Fruit fly (Drosophila melanogaster) whole organism, embryonic: Measurements from ENCODE around the gene Chchd2.
A peak's percentile ranks its signal among the peaks of the same experiment; 100 is the strongest.

Experiments used
- BEAF-32 ChIP-seq: fragments of 200-800 bp; sonication (Bioruptor generic); optimal IDR thresholded peaks from 3 replicates; lab custom pipeline; 2017; ENCODE audit warnings: missing biosample characterization, missing genetic modification characterization, mild to moderate bottlenecking, moderate library complexity, missing genetic modification reagents
- CG10462 ChIP-seq: fragments of 200-800 bp; sonication (Bioruptor generic); optimal IDR thresholded peaks from 2 replicates; lab custom pipeline; 2016; ENCODE audit warnings: missing biosample characterization, missing genetic modification characterization
- CG10543 ChIP-seq: fragments of 200-800 bp; sonication (Bioruptor generic); optimal IDR thresholded peaks from 3 replicates; lab custom pipeline; 2017; ENCODE audit warnings: missing biosample characterization, mild to moderate bottlenecking, missing genetic modification characterization, moderate library complexity
- CG15696 ChIP-seq: fragments of 200-800 bp; sonication (Bioruptor generic); optimal IDR thresholded peaks from 2 replicates; lab custom pipeline; 2019; ENCODE audit warnings: missing biosample characterization, mild to moderate bottlenecking, missing genetic modification characterization, moderate library complexity
- CG17568 ChIP-seq: fragments of 200-800 bp; sonication (Bioruptor generic); optimal IDR thresholded peaks from 2 replicates; lab custom pipeline; 2018; ENCODE audit warnings: missing biosample characterization, mild to moderate bottlenecking, missing genetic modification characterization, moderate library complexity
- CG1792 ChIP-seq: fragments of 200-800 bp; sonication (Bioruptor generic); optimal IDR thresholded peaks from 2 replicates; lab custom pipeline; 2016; ENCODE audit warnings: missing biosample characterization, missing genetic modification characterization
- CG18599 ChIP-seq: fragments of 200-800 bp; sonication (Bioruptor generic); optimal IDR thresholded peaks from 3 replicates; lab custom pipeline; 2017; ENCODE audit warnings: missing biosample characterization, missing genetic modification characterization, mild to moderate bottlenecking, moderate library complexity, missing genetic modification reagents
- CG2199 ChIP-seq: fragments of 200-800 bp; sonication (Bioruptor generic); IDR thresholded peaks from 3 replicates; pipeline ENCODE4 v1.3.6; 2022; ENCODE audit warnings: missing biosample characterization, missing genetic modification characterization
- CG2202 ChIP-seq: fragments of 200-800 bp; sonication (Bioruptor generic); optimal IDR thresholded peaks from 2 replicates; lab custom pipeline; 2018; ENCODE audit warnings: missing biosample characterization, mild to moderate bottlenecking, missing genetic modification characterization
- CG4360 ChIP-seq: fragments of 200-800 bp; sonication (Bioruptor generic); IDR thresholded peaks from 2 replicates; pipeline ENCODE4 v1.3.6; 2022; ENCODE audit warnings: missing biosample characterization, missing genetic modification characterization
- CG4617 ChIP-seq: fragments of 200-800 bp; sonication (Bioruptor generic); optimal IDR thresholded peaks from 3 replicates; lab custom pipeline; 2016; ENCODE audit warnings: missing biosample characterization, missing genetic modification characterization, borderline replicate concordance
- CG4730 ChIP-seq: fragments of 200-800 bp; sonication (Bioruptor generic); IDR thresholded peaks from 2 replicates; pipeline ENCODE4 v1.3.6; 2022; ENCODE audit warnings: missing biosample characterization, missing genetic modification characterization
- CG5180 ChIP-seq: fragments of 200-800 bp; sonication (Bioruptor generic); optimal IDR thresholded peaks from 3 replicates; lab custom pipeline; 2017; ENCODE audit warnings: missing biosample characterization, missing genetic modification characterization, mild to moderate bottlenecking, moderate library complexity, missing genetic modification reagents
- CG6791 ChIP-seq: fragments of 200-800 bp; sonication (Bioruptor generic); IDR thresholded peaks from 3 replicates; pipeline ENCODE4 v1.3.6; 2022; ENCODE audit warnings: missing biosample characterization, missing genetic modification characterization; ENCODE audit not compliant: partially characterized antibody
- CG7987 ChIP-seq: fragments of 200-800 bp; sonication (Bioruptor generic); optimal IDR thresholded peaks from 2 replicates; lab custom pipeline; 2018; ENCODE audit warnings: missing biosample characterization, mild to moderate bottlenecking, missing genetic modification characterization, moderate library complexity
- CG9932 ChIP-seq: fragments of 200-800 bp; sonication (Bioruptor generic); IDR thresholded peaks from 2 replicates; pipeline ENCODE4 v1.3.6; 2022; ENCODE audit warnings: missing biosample characterization, missing genetic modification characterization
- Doc2 ChIP-seq: fragments of 200-800 bp; sonication (Bioruptor generic); IDR thresholded peaks from 2 replicates; pipeline ENCODE4 v1.3.6; 2022; ENCODE audit warnings: missing biosample characterization, missing genetic modification characterization
- Eip74EF ChIP-seq, 2 experiments: fragments of 200-800 bp in 1 of 2; fragments of >200 bp in 1 of 2; sonication (Bioruptor generic) in 1 of 2; optimal IDR thresholded peaks; 2 replicates each; lab custom pipeline; 2017 to 2019; ENCODE audit warnings: missing biosample characterization in 2 of 2, missing genetic modification characterization in 2 of 2, mild to moderate bottlenecking in 1 of 2, moderate library complexity in 1 of 2
- HLH4C ChIP-seq: fragments of 200-800 bp; sonication (Bioruptor generic); IDR thresholded peaks from 3 replicates; pipeline ENCODE4 v1.3.6; 2022; ENCODE audit warnings: missing biosample characterization, missing genetic modification characterization; ENCODE audit not compliant: partially characterized antibody
- HLH54F ChIP-seq: fragments of 200-800 bp; sonication (Bioruptor generic); optimal IDR thresholded peaks from 3 replicates; lab custom pipeline; 2016; ENCODE audit warnings: missing biosample characterization, missing genetic modification characterization
- Hmr ChIP-seq: fragments of 200-800 bp; sonication (Bioruptor generic); optimal IDR thresholded peaks from 3 replicates; lab custom pipeline; 2017; ENCODE audit warnings: mild to moderate bottlenecking, missing biosample characterization, missing genetic modification reagents, missing genetic modification characterization
- Hmx ChIP-seq: fragments of 200-800 bp; sonication (Bioruptor generic); optimal IDR thresholded peaks from 2 replicates; lab custom pipeline; 2016; ENCODE audit warnings: missing biosample characterization, missing genetic modification characterization
- Hr3 ChIP-seq: fragments of 200-800 bp; sonication (Bioruptor generic); optimal IDR thresholded peaks from 3 replicates; lab custom pipeline; 2016; ENCODE audit warnings: missing biosample characterization, missing genetic modification characterization
- Lpt ChIP-seq: fragments of >200 bp; optimal IDR thresholded peaks from 2 replicates; lab custom pipeline; 2018; ENCODE audit warnings: missing biosample characterization, missing genetic modification characterization
- MBD-R2 ChIP-seq: fragments of 200-800 bp; sonication (Bioruptor generic); IDR thresholded peaks from 2 replicates; pipeline ENCODE4 v1.3.6; 2022; ENCODE audit warnings: missing biosample characterization, missing genetic modification characterization
- Optix ChIP-seq: fragments of 200-800 bp; sonication (Bioruptor generic); IDR thresholded peaks from 3 replicates; pipeline ENCODE4 v1.3.6; 2022; ENCODE audit warnings: missing biosample characterization, missing genetic modification characterization
- Scr ChIP-seq: fragments of 200-800 bp; sonication (Bioruptor generic); IDR thresholded peaks from 2 replicates; pipeline ENCODE4 v1.3.6; 2022; ENCODE audit warnings: missing biosample characterization, missing genetic modification characterization; ENCODE audit not compliant: partially characterized antibody
- Ssrp ChIP-seq: fragments of 200-800 bp; sonication (Bioruptor generic); optimal IDR thresholded peaks from 2 replicates; lab custom pipeline; 2018; ENCODE audit warnings: missing biosample characterization, mild to moderate bottlenecking, missing genetic modification characterization, moderate library complexity
- Trl ChIP-seq, 3 experiments: fragments of >200 bp in 2 of 3; fragments of 200-800 bp in 1 of 3; sonication (Bioruptor generic) in 1 of 3; optimal IDR thresholded peaks; 2 replicates in 1 of 3; 3 replicates in 2 of 3; lab custom pipeline; 2016 to 2017; ENCODE audit warnings: missing biosample characterization in 1 of 3, missing genetic modification characterization in 1 of 3
- YL-1 ChIP-seq: fragments of 200-800 bp; sonication (Bioruptor generic); optimal IDR thresholded peaks from 3 replicates; lab custom pipeline; 2017; ENCODE audit warnings: missing biosample characterization, mild to moderate bottlenecking, missing genetic modification characterization
- btn ChIP-seq: fragments of 200-800 bp; sonication (Bioruptor generic); optimal IDR thresholded peaks from 2 replicates; lab custom pipeline; 2016; ENCODE audit warnings: missing biosample characterization, missing genetic modification characterization
- corto ChIP-seq: fragments of 200-800 bp; sonication (Bioruptor generic); optimal IDR thresholded peaks from 2 replicates; lab custom pipeline; 2016; ENCODE audit warnings: missing biosample characterization, mild to moderate bottlenecking, missing genetic modification characterization, moderate library complexity
- danr ChIP-seq: fragments of 200-800 bp; sonication (Bioruptor generic); IDR thresholded peaks from 2 replicates; pipeline ENCODE4 v1.3.6; 2022; ENCODE audit warnings: missing biosample characterization, missing genetic modification characterization
- disco-r ChIP-seq: fragments of 200-800 bp; sonication (Bioruptor generic); optimal IDR thresholded peaks from 2 replicates; lab custom pipeline; 2016; ENCODE audit warnings: missing biosample characterization, missing genetic modification characterization
- gem ChIP-seq: fragments of 200-800 bp; sonication (Bioruptor generic); optimal IDR thresholded peaks from 2 replicates; lab custom pipeline; 2019; ENCODE audit warnings: missing biosample characterization, mild to moderate bottlenecking, missing genetic modification characterization, moderate library complexity
- grau ChIP-seq: fragments of 200-800 bp; optimal IDR thresholded peaks from 3 replicates; lab custom pipeline; 2019; ENCODE audit warnings: missing biosample characterization, mild to moderate bottlenecking, missing genetic modification characterization, moderate library complexity
- hb ChIP-seq: fragments of 200-800 bp; sonication (Bioruptor generic); IDR thresholded peaks from 3 replicates; pipeline ENCODE4 v1.3.6; 2022; ENCODE audit warnings: missing biosample characterization, missing genetic modification characterization; ENCODE audit not compliant: partially characterized antibody
- jing ChIP-seq: fragments of 200-800 bp; sonication (Bioruptor generic); optimal IDR thresholded peaks from 2 replicates; lab custom pipeline; 2018; ENCODE audit warnings: missing biosample characterization, mild to moderate bottlenecking, missing genetic modification characterization
- kni ChIP-seq: fragments of 200-800 bp; sonication (Bioruptor generic); optimal IDR thresholded peaks from 3 replicates; lab custom pipeline; 2017; ENCODE audit warnings: mild to moderate bottlenecking, missing biosample characterization, missing genetic modification reagents, missing genetic modification characterization
- lmd ChIP-seq: fragments of 200-800 bp; sonication (Bioruptor generic); IDR thresholded peaks from 2 replicates; pipeline ENCODE4 v1.3.6; 2022; ENCODE audit warnings: missing biosample characterization, missing genetic modification characterization
- pan ChIP-seq, 4 experiments: fragments of >200 bp in 3 of 4; fragments of 200-800 bp in 1 of 4; sonication (Bioruptor generic) in 1 of 4; optimal IDR thresholded peaks in 3 of 4; IDR thresholded peaks in 1 of 4; 2 replicates each; pipeline versions ENCODE4 v1.3.6 to Lab custom; 2017 to 2022; ENCODE audit warnings: missing biosample characterization in 2 of 4, missing genetic modification characterization in 2 of 4, mixed read lengths in 1 of 4
- pfk ChIP-seq: fragments of 200-800 bp; sonication (Bioruptor generic); optimal IDR thresholded peaks from 2 replicates; lab custom pipeline; 2018; ENCODE audit warnings: missing biosample characterization, mild to moderate bottlenecking, missing genetic modification characterization, moderate library complexity
- sc ChIP-seq, 3 experiments: fragments of >200 bp in 2 of 3; fragments of 200-800 bp in 1 of 3; sonication (Bioruptor generic) in 1 of 3; optimal IDR thresholded peaks; 2 replicates in 2 of 3; 3 replicates in 1 of 3; lab custom pipeline; 2017; ENCODE audit warnings: mild to moderate bottlenecking in 1 of 3, missing biosample characterization in 1 of 3, missing genetic modification characterization in 1 of 3, missing genetic modification reagents in 1 of 3
- stc ChIP-seq: fragments of 200-800 bp; sonication (Bioruptor generic); IDR thresholded peaks from 2 replicates; pipeline ENCODE4 v1.3.6; 2022; ENCODE audit warnings: missing biosample characterization, missing genetic modification characterization
- stwl ChIP-seq: fragments of 200-800 bp; sonication (Bioruptor generic); optimal IDR thresholded peaks from 3 replicates; lab custom pipeline; 2018; ENCODE audit warnings: missing biosample characterization, mild to moderate bottlenecking, missing genetic modification characterization, moderate library complexity
- sug ChIP-seq: fragments of 200-800 bp; optimal IDR thresholded peaks from 2 replicates; lab custom pipeline; 2019; ENCODE audit warnings: missing biosample characterization, mild to moderate bottlenecking, missing genetic modification characterization, moderate library complexity
- tx ChIP-seq: fragments of 200-800 bp; sonication (Bioruptor generic); optimal IDR thresholded peaks from 2 replicates; lab custom pipeline; 2016; ENCODE audit warnings: missing biosample characterization, missing genetic modification characterization

The Chchd2 gene

DNA sequence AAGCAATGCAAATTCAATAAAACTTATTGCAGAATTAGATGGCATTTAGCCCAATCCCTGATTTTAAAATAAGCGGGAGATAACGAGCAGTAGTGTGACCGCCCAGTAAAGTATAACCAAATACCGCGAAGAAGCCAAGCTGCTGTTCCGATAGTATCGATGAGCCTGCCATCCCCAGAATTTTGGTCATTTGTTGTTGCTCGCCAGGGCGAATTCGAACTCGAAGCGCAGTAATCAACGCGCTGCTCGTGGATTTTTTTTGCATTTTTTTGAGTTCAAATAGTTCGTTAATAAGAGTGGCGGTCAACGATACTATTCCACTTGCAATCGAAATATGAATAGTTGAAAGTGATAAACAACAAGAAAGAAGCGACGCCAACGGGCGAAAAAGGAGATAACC, 11.0 kb downstream of the Chchd2 start, which contains the start of gene baz (continued):
- TF ChIP-seq corto (GFP tag; lab: Kevin White, UChicago), result no peak
- no peak for TF ChIP-seq CG4617 (GFP tag; lab: Kevin White, UChicago)
- TF ChIP-seq stc (GFP tag; lab: Robert Waterston, UW), result no peak
- TF ChIP-seq jing (GFP tag; lab: Kevin White, UChicago), result no peak
- TF ChIP-seq CG7987 (GFP tag; lab: Kevin White, UChicago), result peak; percentile 19
- no peak for TF ChIP-seq Hmr (GFP tag; lab: Kevin White, UChicago)
- no peak for TF ChIP-seq Lpt (GFP tag; lab: Kevin White, UChicago)
- peak; percentile 77 for TF ChIP-seq HLH4C (GFP tag; lab: Robert Waterston, UW)
- TF ChIP-seq Eip74EF (GFP tag; optimal IDR thresholded peaks at IDR 0.05; lab: Kevin White, UChicago), result no peak
- TF ChIP-seq BEAF-32 (GFP tag; lab: Kevin White, UChicago), result peak; percentile 90
- TF ChIP-seq CG2199, result no peak
- no peak for TF ChIP-seq CG5180 (GFP tag; lab: Kevin White, UChicago)
- peak; percentile 85 for TF ChIP-seq Scr (GFP tag; lab: Robert Waterston, UW)
- TF ChIP-seq stwl (tag; lab: Kevin White, UChicago), result peak; percentile 31
- no peak for TF ChIP-seq CG1792 (GFP tag; lab: Kevin White, UChicago)
- TF ChIP-seq pfk, result no peak
- no peak for TF ChIP-seq CG17568 (GFP tag; lab: Kevin White, UChicago)
- TF ChIP-seq Doc2 (GFP tag; lab: Robert Waterston, UW), result no peak
- no peak for TF ChIP-seq grau (tag; lab: Kevin White, UChicago)
- TF ChIP-seq tx (GFP tag; lab: Kevin White, UChicago), result no peak
- TF ChIP-seq CG9932, result peak; percentile 35; the same call in 1 of the 2 replicates
- TF ChIP-seq gem (tag; lab: Kevin White, UChicago), result no peak
- no peak for TF ChIP-seq sug (tag; lab: Kevin White, UChicago)
- TF ChIP-seq danr, result no peak
- TF ChIP-seq CG2202 (tag; lab: Kevin White, UChicago), result no peak
- no peak for TF ChIP-seq Hr3 (GFP tag; lab: Kevin White, UChicago)
- TF ChIP-seq CG6791 (GFP tag; lab: Robert Waterston, UW), result peak; percentile 93
- TF ChIP-seq CG18599 (GFP tag; lab: Kevin White, UChicago), result no peak
- TF ChIP-seq btn (GFP tag; lab: Kevin White, UChicago), result no peak
- TF ChIP-seq Optix (GFP tag; lab: Robert Waterston, UW), result no peak
- TF ChIP-seq lmd (GFP tag; lab: Robert Waterston, UW), result no peak
- TF ChIP-seq CG4730 (GFP tag; lab: Robert Waterston, UW), result no peak
- TF ChIP-seq Hmx, result no peak

dm6 chrX:17160396-17161040, 11.7 kb downstream of the Chchd2 start:
- TF ChIP-seq CG10462 (GFP tag; lab: Kevin White, UChicago) (no peak), CG2199 (0 out of 3 replicates have a peak, but pooled peaks have one; percentile 73), CG4360 (GFP tag; lab: Robert Waterston, UW) (peak; percentile 98), disco-r (GFP tag; lab: Kevin White, UChicago) (no peak), Trl (optimal IDR thresholded peaks at IDR 0.05; lab: Kevin White, UChicago) (peak; percentile 56 to 79), Trl (GFP tag; optimal IDR thresholded peaks at IDR 0.05; lab: Kevin White, UChicago) (no peak), Ssrp (tag; lab: Kevin White, UChicago) (no peak), CG15696 (tag; lab: Kevin White, UChicago) (no peak), MBD-R2 (GFP tag; lab: Robert Waterston, UW) (no peak), kni (GFP tag; lab: Kevin White, UChicago) (peak; percentile 14), HLH54F (GFP tag; lab: Kevin White, UChicago) (no peak), hb (GFP tag; lab: Robert Waterston, UW) (no peak), YL-1 (GFP tag; lab: Kevin White, UChicago) (no peak), CG10543 (GFP tag; lab: Kevin White, UChicago) (no peak), pan (optimal IDR thresholded peaks at IDR 0.05; lab: Kevin White, UChicago) (no peak), pan (GFP tag; optimal IDR thresholded peaks at IDR 0.05 in 1 of 2, IDR thresholded peaks at IDR 0.05 in 1 of 2) (peak in 1 of 2 experiments; percentile 24), sc (optimal IDR thresholded peaks at IDR 0.05; lab: Kevin White, UChicago) (no peak), sc (GFP tag; optimal IDR thresholded peaks at IDR 0.05; lab: Kevin White, UChicago) (no peak)
